Fruit fly (Drosophila melanogaster): ENCODE data around the gene CG12617.
A peak's percentile ranks its signal among the peaks of the same experiment; 100 is the strongest.

The CG12617 gene

dm6 chr2L:20264568-20265547 lies 29.6 kb upstream of the CG12617 start (continued):
- TF ChIP-seq E2f2 (GFP tag; IDR thresholded peaks at IDR 0.05) (no peak), slbo (GFP tag; IDR thresholded peaks at IDR 0.05) (peak; percentile 11; the same call in 1 of the 2 replicates), CG8281 (tag; optimal IDR thresholded peaks at IDR 0.05) (no peak), sug (tag; optimal IDR thresholded peaks at IDR 0.05) (peak; percentile 90), br (optimal IDR thresholded peaks at IDR 0.05) (no peak), CG31441 (GFP tag; IDR thresholded peaks at IDR 0.05) (no peak), ssp (GFP tag; IDR thresholded peaks at IDR 0.05) (no peak), Meics (GFP tag; optimal IDR thresholded peaks at IDR 0.05) (no peak), Ets65A (GFP tag) (peak; percentile 1), dysf (GFP tag; IDR thresholded peaks at IDR 0.05) (peak; percentile 9; the same call in 1 of the 3 replicates), Fer2 (tag; optimal IDR thresholded peaks at IDR 0.05) (no peak), ap (GFP tag; IDR thresholded peaks at IDR 0.05) (no peak), chif (GFP tag; optimal IDR thresholded peaks at IDR 0.05) (no peak), Mrtf (GFP tag; IDR thresholded peaks at IDR 0.05) (no peak), BtbVII (GFP tag; optimal IDR thresholded peaks at IDR 0.05) (no peak), CG30431 (GFP tag; optimal IDR thresholded peaks at IDR 0.05) (no peak), Blimp-1 (GFP tag; optimal IDR thresholded peaks at IDR 0.05) (no peak), CG12104 (GFP tag; optimal IDR thresholded peaks at IDR 0.05) (no peak), stc (GFP tag; IDR thresholded peaks at IDR 0.05) (no peak), CG9215 (GFP tag; IDR thresholded peaks at IDR 0.05) (no peak), inv (GFP tag; IDR thresholded peaks at IDR 0.05; ENCODE audit: partially characterized antibody) (no peak), onecut (GFP tag; IDR thresholded peaks at IDR 0.05) (no peak), grau (tag; optimal IDR thresholded peaks at IDR 0.05) (peak; percentile 14), Hr78 (GFP tag; optimal IDR thresholded peaks at IDR 0.05) (peak in 1 of 2 experiments; percentile 13), CG10274 (GFP tag; optimal IDR thresholded peaks at IDR 0.05) (peak; percentile 66), btn (GFP tag; optimal IDR thresholded peaks at IDR 0.05) (no peak), Awh (GFP tag; IDR thresholded peaks at IDR 0.05) (no peak), Eip74EF (GFP tag; optimal IDR thresholded peaks at IDR 0.05) (no peak), ftz-f1 (GFP tag; optimal IDR thresholded peaks at IDR 0.05) (peak; percentile 48), bab2 (GFP tag; optimal IDR thresholded peaks at IDR 0.05) (no peak), CG1792 (GFP tag; optimal IDR thresholded peaks at IDR 0.05) (no peak), abd-A (tag; optimal IDR thresholded peaks at IDR 0.05) (peak; percentile 71), CG4328 (GFP tag; optimal IDR thresholded peaks at IDR 0.05) (no peak), CG32532 (GFP tag; IDR thresholded peaks at IDR 0.05) (no peak), shn (GFP tag; optimal IDR thresholded peaks at IDR 0.05) (no peak), gem (tag; optimal IDR thresholded peaks at IDR 0.05) (peak; percentile 40), ham (GFP tag; IDR thresholded peaks at IDR 0.05) (no peak), h (optimal IDR thresholded peaks at IDR 0.05) (no peak), cwo (GFP tag; optimal IDR thresholded peaks at IDR 0.05) (peak; percentile 77), Jarid2 (GFP tag; optimal IDR thresholded peaks at IDR 0.05) (no peak), CG14965 (GFP tag; optimal IDR thresholded peaks at IDR 0.05; ENCODE audit: borderline replicate concordance) (no peak), D19A (tag; optimal IDR thresholded peaks at IDR 0.05) (peak; percentile 38), Rfx (GFP tag; IDR thresholded peaks at IDR 0.05) (0 out of 2 replicates have a peak, but pooled peaks have one; percentile 10), BEAF-32 (GFP tag; optimal IDR thresholded peaks at IDR 0.05) (no peak), sc (optimal IDR thresholded peaks at IDR 0.05) (no peak), sc (GFP tag; optimal IDR thresholded peaks at IDR 0.05) (no peak), CG16815 (GFP tag; optimal IDR thresholded peaks at IDR 0.05) (no peak), vvl (GFP tag; IDR thresholded peaks at IDR 0.05) (no peak), Chrac-16 (GFP tag; optimal IDR thresholded peaks at IDR 0.05) (no peak), D19B (GFP tag; optimal IDR thresholded peaks at IDR 0.05) (no peak)
